Worm (Caenorhabditis elegans): Measurements from ENCODE around the gene M163.11.
"Not testable (repeated sequence)": the region's sequence is repeated elsewhere in the genome, so short reads cannot be mapped to it uniquely, and the experiment has no call there.

M163.11 gene

DNA sequence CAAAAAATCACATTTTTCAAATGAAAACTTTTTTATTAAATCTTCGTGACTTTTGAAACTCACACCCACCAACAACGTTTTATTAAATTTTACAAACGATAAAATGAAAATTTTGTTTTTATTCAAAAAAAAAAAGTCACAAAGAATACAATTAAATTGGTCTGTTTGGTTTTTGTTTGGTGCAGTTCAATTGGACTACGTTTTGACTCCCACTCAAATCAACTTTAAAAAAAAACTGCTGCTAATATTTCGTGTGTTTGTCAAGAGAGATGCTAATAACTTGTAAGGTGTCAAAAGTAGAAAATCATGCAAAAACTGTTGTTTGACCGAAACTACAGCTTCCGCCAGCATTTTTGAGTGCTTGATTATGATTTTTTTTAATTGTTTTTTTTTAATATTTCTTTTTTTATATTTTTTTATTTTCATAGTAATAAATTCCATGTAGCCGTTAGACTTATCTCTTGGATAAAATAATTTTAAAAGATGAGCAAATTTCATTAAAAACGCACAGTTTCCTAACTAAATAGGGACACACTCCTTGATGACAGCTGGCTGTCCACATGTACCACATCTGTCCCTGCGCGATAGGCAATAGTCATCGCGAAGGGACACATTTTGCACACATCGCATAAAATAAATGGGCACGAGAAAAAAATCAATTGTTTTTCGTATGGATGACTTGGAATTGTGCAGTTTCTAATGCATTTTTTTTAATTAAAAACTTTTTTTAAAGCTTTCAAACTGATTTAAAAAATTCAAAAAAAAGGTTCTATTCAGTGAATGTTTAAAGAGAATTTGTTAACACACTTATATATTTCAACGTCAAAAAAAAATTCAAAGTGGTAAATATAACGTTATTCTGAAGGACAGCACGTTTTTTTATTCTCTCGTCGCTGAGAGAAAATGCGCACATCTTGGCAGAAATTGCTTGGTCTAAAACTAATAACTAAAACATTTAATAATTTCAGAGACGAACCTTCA is 46.4 kb downstream of the M163.11 start (continued):
- TF ChIP-seq ceh-88 (GFP tag; IDR thresholded peaks at IDR 0.05) (peak; percentile 97), unc-130 (tag; optimal IDR thresholded peaks at IDR 0.05) (peak; percentile 92), aha-1 (tag; optimal IDR thresholded peaks at IDR 0.05) (peak; percentile 94), dsc-1 (tag; optimal IDR thresholded peaks at IDR 0.05) (peak; percentile 100), nhr-28 (tag; optimal IDR thresholded peaks at IDR 0.05) (peak; percentile 29), nhr-11 (tag; optimal IDR thresholded peaks at IDR 0.05) (peak; percentile 98), ces-1 (GFP tag; optimal IDR thresholded peaks at IDR 0.05) (peak; percentile 95), egl-27 (tag; optimal IDR thresholded peaks at IDR 0.05) (peak; percentile 89 to 98), C34B4.2 (tag; optimal IDR thresholded peaks at IDR 0.05) (peak; percentile 67), ets-5 (GFP tag; IDR thresholded peaks at IDR 0.05) (no peak), fkh-8 (tag; optimal IDR thresholded peaks at IDR 0.05) (peak; percentile 96), C16A3.4 (tag; optimal IDR thresholded peaks at IDR 0.05) (peak; percentile 99), jun-1 (tag; optimal IDR thresholded peaks at IDR 0.05) (peak; percentile 100)

ce11 chrX:14527559-14527958 is 48.4 kb downstream of the M163.11 start, which contains the start of gene nspc-18:
TSS of gene nspc-18 (minus strand) at chrX:14527659.
- no peak for TF ChIP-seq efl-1 (optimal IDR thresholded peaks at IDR 0.05)
- peak in 1 of 2 experiments; percentile 1 for TF ChIP-seq efl-1 (GFP tag; optimal IDR thresholded peaks at IDR 0.05 in 1 of 2)
- no peak for TF ChIP-seq C16A3.4 (tag; optimal IDR thresholded peaks at IDR 0.05)

ce11 chrX:14528399-14528798 is 49.2 kb downstream of the M163.11 start, which contains the start of gene nspc-19:
TSS of gene nspc-19 (plus strand) at chrX:14528699.
- TF ChIP-seq unc-130, ztf-4, ceh-82 (tag; optimal IDR thresholded peaks at IDR 0.05): not testable (repeated sequence)
